Worm (Caenorhabditis elegans): ENCODE measurements around the gene mcm-7.

DNA sequence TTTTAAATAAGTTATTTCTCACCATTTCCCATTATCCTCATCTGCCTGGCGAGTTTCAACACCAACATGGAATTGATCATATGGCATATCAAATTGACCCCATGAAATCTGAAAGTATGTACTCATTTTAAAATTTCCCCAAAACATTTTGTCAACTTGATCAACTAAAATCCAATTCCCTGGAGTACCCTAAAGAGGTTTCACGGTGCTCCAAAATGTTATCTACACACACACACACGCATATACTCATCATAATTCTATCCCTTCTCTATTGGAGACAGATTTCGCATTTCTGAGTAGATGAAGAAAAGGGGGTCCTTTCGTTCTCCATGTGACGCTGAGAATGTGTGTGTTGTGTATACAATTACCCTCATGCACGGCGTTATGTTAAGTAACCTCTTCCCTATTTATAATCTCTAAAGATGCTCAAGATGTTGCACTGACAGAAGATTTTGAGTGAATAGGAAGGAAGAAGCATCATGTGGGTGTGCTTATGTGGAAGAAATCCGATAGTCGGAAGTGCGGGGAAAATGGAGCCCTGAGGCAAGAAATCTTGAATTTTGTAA, 9.2 kb downstream of the mcm-7 start:
- TF ChIP-seq snpc-4 (tag; optimal IDR thresholded peaks at IDR 0.05) (no peak), unc-62 (GFP tag; optimal IDR thresholded peaks at IDR 0.05 in 1 of 2) (no peak), unc-62 (tag; optimal IDR thresholded peaks at IDR 0.05) (no peak), fos-1 (tag; optimal IDR thresholded peaks at IDR 0.05) (no peak), nhr-11 (tag; optimal IDR thresholded peaks at IDR 0.05) (no peak), F49E8.2 (tag; optimal IDR thresholded peaks at IDR 0.05; ENCODE audit: borderline replicate concordance) (no peak), mep-1 (tag; optimal IDR thresholded peaks at IDR 0.05) (no peak), cey-2 (tag; optimal IDR thresholded peaks at IDR 0.05; ENCODE audit: borderline replicate concordance, insufficient read depth) (no peak), zfp-3 (GFP tag; conservative IDR thresholded peaks at IDR 0.05) (no peak), dve-1 (tag; optimal IDR thresholded peaks at IDR 0.05; ENCODE audit: insufficient read depth) (no peak)
